Worm (Caenorhabditis elegans) whole organism, L1 larva: ENCODE results near the gene F28F5.4.

Source experiments
- C04F5.9 ChIP-seq: sonication (generic microtip); optimal IDR thresholded peaks from 2 replicates; lab custom pipeline; 2016; ENCODE audit warnings: missing genetic modification characterization, missing compliant biosample characterization
- aha-1 ChIP-seq: fragments of 150-350 bp; optimal IDR thresholded peaks from 2 replicates; lab custom pipeline; 2014; ENCODE audit warnings: missing biosample characterization, missing genetic modification characterization
- aly-2 ChIP-seq: fragments of 150-350 bp; optimal IDR thresholded peaks from 2 replicates; lab custom pipeline; 2014; ENCODE audit warnings: missing biosample characterization, missing genetic modification characterization
- ama-1 ChIP-seq: fragments of 150-350 bp; optimal IDR thresholded peaks from 2 replicates; lab custom pipeline; 2014
- mdl-1 ChIP-seq, 2 experiments: fragments of 150-350 bp; optimal IDR thresholded peaks; 2 replicates each; lab custom pipeline; 2014 to 2017; ENCODE audit warnings: missing biosample characterization in 2 of 2, missing genetic modification characterization in 2 of 2, inconsistent platforms in 1 of 2
- nhr-237 ChIP-seq: fragments of 150-350 bp; optimal IDR thresholded peaks from 2 replicates; lab custom pipeline; 2014; ENCODE audit warnings: missing biosample characterization, missing genetic modification characterization
- rnt-1 ChIP-seq: sonication (generic microtip); optimal IDR thresholded peaks from 2 replicates; lab custom pipeline; 2016; ENCODE audit warnings: mild to moderate bottlenecking, missing genetic modification characterization, moderate library complexity, missing compliant biosample characterization
- unc-62 ChIP-seq: fragments of 150-350 bp; optimal IDR thresholded peaks from 2 replicates; lab custom pipeline; 2014; ENCODE audit warnings: missing biosample characterization, missing genetic modification reagents, missing genetic modification characterization
- zag-1 ChIP-seq: fragments of 150-350 bp; optimal IDR thresholded peaks from 2 replicates; lab custom pipeline; 2014; ENCODE audit warnings: missing biosample characterization, missing genetic modification characterization

DNA sequence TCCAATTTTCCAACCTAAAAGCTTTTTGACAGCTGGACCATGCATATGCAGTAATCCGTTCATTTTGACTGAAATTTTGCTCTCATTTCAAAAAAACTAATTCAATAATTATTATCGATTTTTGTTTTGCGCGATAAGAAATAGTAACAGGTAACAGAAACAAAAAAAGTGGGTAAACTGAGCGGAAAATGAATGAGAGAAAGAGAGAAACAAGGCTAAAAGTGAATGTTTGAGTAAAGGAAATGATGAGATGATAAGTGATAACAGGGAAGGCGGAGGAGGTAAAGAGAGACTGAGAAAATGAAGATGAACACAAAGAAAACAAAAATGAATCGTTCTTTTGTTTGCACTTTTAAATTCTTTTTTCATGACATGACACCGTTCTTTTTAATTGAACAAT, 47.1 kb upstream of the F28F5.4 start, which contains the start of gene sma-3:
- TF ChIP-seq rnt-1 (tag; lab: Kevin White, UChicago) (no peak), aha-1 (tag; lab: Kevin White, UChicago) (no peak), zag-1 (no peak), ama-1 (lab: Kevin White, UChicago) (no peak), nhr-237 (tag; lab: Kevin White, UChicago) (no peak), aly-2 (no peak), C04F5.9 (tag; lab: Kevin White, UChicago) (no peak), unc-62 (GFP tag; lab: Kevin White, UChicago) (no peak), mdl-1 (tag; optimal IDR thresholded peaks at IDR 0.05; lab: Kevin White, UChicago) (no peak)
